Fruit fly (Drosophila melanogaster): Measurements from ENCODE around the gene ssp6.

DNA sequence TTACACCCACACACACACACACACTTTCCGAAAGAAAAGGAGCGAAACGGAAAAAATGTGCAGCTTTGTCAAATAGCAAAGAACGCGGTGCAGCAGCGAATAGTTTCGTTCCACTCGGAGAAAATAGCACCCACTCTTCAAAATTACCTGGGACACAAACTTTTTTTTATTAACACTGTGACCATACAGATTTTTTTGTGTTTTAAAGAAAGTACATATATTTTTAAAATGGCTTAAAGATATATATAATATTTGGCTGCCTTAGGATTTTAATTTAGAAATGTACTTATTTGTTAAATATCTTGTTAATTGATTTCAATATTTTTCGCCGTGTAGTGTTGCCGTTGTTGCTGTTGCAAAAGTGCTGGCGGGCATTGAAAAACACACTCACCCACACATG is 7.9 kb downstream of the ssp6 start:
- TF ChIP-seq CG8478 (optimal IDR thresholded peaks at IDR 0.05): no peak
- TF ChIP-seq CTCF (optimal IDR thresholded peaks at IDR 0.05): no peak

Measured in S2 (cell line).